Fruit fly (Drosophila melanogaster) whole organism, embryonic: Measurements from ENCODE around the gene Cyp4d21.

Source experiments
- Ada2b ChIP-seq: fragments of 200-800 bp; sonication (Bioruptor generic); IDR thresholded peaks from 2 replicates; pipeline ENCODE4 v1.3.6; 2022; ENCODE audit warnings: missing biosample characterization, missing genetic modification characterization
- CG12744 ChIP-seq: fragments of 200-800 bp; sonication (Bioruptor generic); optimal IDR thresholded peaks from 2 replicates; lab custom pipeline; 2016; ENCODE audit warnings: missing biosample characterization, missing genetic modification characterization
- CG14014 ChIP-seq: fragments of 200-800 bp; sonication (Bioruptor generic); IDR thresholded peaks from 2 replicates; pipeline ENCODE4 v1.3.6; 2022; ENCODE audit warnings: missing biosample characterization, missing genetic modification characterization
- CG14860 ChIP-seq: fragments of 200-800 bp; sonication (Bioruptor generic); IDR thresholded peaks from 3 replicates; pipeline ENCODE4 v1.3.6; 2022; ENCODE audit warnings: missing biosample characterization, missing genetic modification characterization; ENCODE audit not compliant: partially characterized antibody
- CG15073 ChIP-seq: fragments of 200-800 bp; sonication (Bioruptor generic); optimal IDR thresholded peaks from 2 replicates; lab custom pipeline; 2016; ENCODE audit warnings: missing biosample characterization, missing genetic modification characterization
- CG1529 ChIP-seq: fragments of 200-800 bp; sonication (Bioruptor generic); optimal IDR thresholded peaks from 3 replicates; lab custom pipeline; 2018; ENCODE audit warnings: missing biosample characterization, missing genetic modification characterization
- CG1647 ChIP-seq: fragments of 200-800 bp; sonication (Bioruptor generic); optimal IDR thresholded peaks from 3 replicates; lab custom pipeline; 2016; ENCODE audit warnings: missing biosample characterization, missing genetic modification characterization
- CG17568 ChIP-seq: fragments of 200-800 bp; sonication (Bioruptor generic); optimal IDR thresholded peaks from 2 replicates; lab custom pipeline; 2018; ENCODE audit warnings: missing biosample characterization, mild to moderate bottlenecking, missing genetic modification characterization, moderate library complexity
- CG17802 ChIP-seq: fragments of 200-800 bp; sonication (Bioruptor generic); optimal IDR thresholded peaks from 2 replicates; lab custom pipeline; 2018; ENCODE audit warnings: missing biosample characterization, mild to moderate bottlenecking, missing genetic modification characterization, moderate library complexity
- CG2199 ChIP-seq: fragments of 200-800 bp; sonication (Bioruptor generic); IDR thresholded peaks from 3 replicates; pipeline ENCODE4 v1.3.6; 2022; ENCODE audit warnings: missing biosample characterization, missing genetic modification characterization
- CG4730 ChIP-seq: fragments of 200-800 bp; sonication (Bioruptor generic); IDR thresholded peaks from 2 replicates; pipeline ENCODE4 v1.3.6; 2022; ENCODE audit warnings: missing biosample characterization, missing genetic modification characterization
- CG4854 ChIP-seq: fragments of 200-800 bp; sonication (Bioruptor generic); optimal IDR thresholded peaks from 2 replicates; lab custom pipeline; 2016; ENCODE audit warnings: missing biosample characterization, missing genetic modification characterization, inconsistent platforms
- CG6272 ChIP-seq: fragments of 200-800 bp; sonication (Bioruptor generic); IDR thresholded peaks from 2 replicates; pipeline ENCODE4 v1.3.6; 2022; ENCODE audit warnings: missing biosample characterization, missing genetic modification characterization
- Camta ChIP-seq: fragments of 200-800 bp; sonication (Bioruptor generic); optimal IDR thresholded peaks from 2 replicates; lab custom pipeline; 2016; ENCODE audit warnings: missing biosample characterization, missing genetic modification characterization
- CkIIα-i1 ChIP-seq: fragments of 200-800 bp; sonication (Bioruptor generic); IDR thresholded peaks from 2 replicates; pipeline ENCODE4 v1.3.6; 2022; ENCODE audit warnings: missing biosample characterization, missing genetic modification characterization
- Dref ChIP-seq: fragments of 200-800 bp; sonication (Bioruptor generic); IDR thresholded peaks from 2 replicates; pipeline ENCODE4 v1.3.6; 2022; ENCODE audit warnings: missing biosample characterization, missing genetic modification characterization
- Fer1 ChIP-seq: fragments of 200-800 bp; sonication (Bioruptor generic); optimal IDR thresholded peaks from 2 replicates; lab custom pipeline; 2017; ENCODE audit warnings: missing biosample characterization, mild to moderate bottlenecking, missing genetic modification characterization
- H2.0 ChIP-seq: fragments of 200-800 bp; sonication (Bioruptor generic); IDR thresholded peaks from 2 replicates; pipeline ENCODE4 v1.3.6; 2022; ENCODE audit warnings: missing biosample characterization, missing genetic modification characterization
- Hr3 ChIP-seq: fragments of 200-800 bp; sonication (Bioruptor generic); optimal IDR thresholded peaks from 3 replicates; lab custom pipeline; 2016; ENCODE audit warnings: missing biosample characterization, missing genetic modification characterization
- Lhr ChIP-seq: fragments of 200-800 bp; sonication (Bioruptor generic); optimal IDR thresholded peaks from 3 replicates; lab custom pipeline; 2017; ENCODE audit warnings: mild to moderate bottlenecking, missing biosample characterization, missing genetic modification reagents, missing genetic modification characterization
- Lim3 ChIP-seq: fragments of 200-800 bp; sonication (Bioruptor generic); IDR thresholded peaks from 2 replicates; pipeline ENCODE4 v1.3.6; 2022; ENCODE audit warnings: missing biosample characterization, missing genetic modification characterization
- Mad ChIP-seq: fragments of 200-800 bp; sonication (Bioruptor generic); optimal IDR thresholded peaks from 2 replicates; lab custom pipeline; 2016; ENCODE audit warnings: missing biosample characterization, missing genetic modification characterization
- NFAT ChIP-seq: fragments of 200-800 bp; sonication (Bioruptor generic); IDR thresholded peaks from 2 replicates; pipeline ENCODE4 v1.3.6; 2022; ENCODE audit warnings: missing biosample characterization, missing genetic modification characterization
- Pdp1 ChIP-seq, 2 experiments: fragments of 200-800 bp; sonication (Bioruptor generic); optimal IDR thresholded peaks; 3 replicates each; lab custom pipeline; 2016; ENCODE audit warnings: missing biosample characterization in 2 of 2, missing genetic modification characterization in 2 of 2, mild to moderate bottlenecking in 1 of 2, moderate library complexity in 1 of 2
- Sox102F ChIP-seq: fragments of 200-800 bp; sonication (Bioruptor generic); optimal IDR thresholded peaks from 2 replicates; lab custom pipeline; 2018; ENCODE audit warnings: missing biosample characterization, mild to moderate bottlenecking, missing genetic modification characterization, moderate library complexity
- bbx ChIP-seq: fragments of 200-800 bp; sonication (Bioruptor generic); IDR thresholded peaks from 2 replicates; pipeline ENCODE4 v1.3.6; 2022; ENCODE audit warnings: missing biosample characterization, missing genetic modification characterization; ENCODE audit not compliant: partially characterized antibody
- chn ChIP-seq: fragments of 200-800 bp; sonication (Bioruptor generic); optimal IDR thresholded peaks from 2 replicates; lab custom pipeline; 2016; ENCODE audit warnings: missing biosample characterization, missing genetic modification characterization
- eyg ChIP-seq: fragments of 200-800 bp; sonication (Bioruptor generic); optimal IDR thresholded peaks from 3 replicates; lab custom pipeline; 2016; ENCODE audit warnings: missing biosample characterization, missing genetic modification characterization
- gfzf ChIP-seq: fragments of 200-800 bp; sonication (Bioruptor generic); optimal IDR thresholded peaks from 2 replicates; lab custom pipeline; 2016; ENCODE audit warnings: missing biosample characterization, mild to moderate bottlenecking, missing genetic modification characterization, moderate library complexity
- hkb ChIP-seq, 2 experiments: fragments of 200-800 bp in 1 of 2; fragments of >200 bp in 1 of 2; sonication (Bioruptor generic) in 1 of 2; IDR thresholded peaks in 1 of 2; optimal IDR thresholded peaks in 1 of 2; 2 replicates each; pipeline versions ENCODE4 v1.3.6 to Lab custom; 2017 to 2022; ENCODE audit warnings: missing biosample characterization in 1 of 2, missing genetic modification characterization in 1 of 2
- hth ChIP-seq: fragments of >200 bp; optimal IDR thresholded peaks from 2 replicates; lab custom pipeline; 2017; ENCODE audit warnings: inconsistent platforms
- ind ChIP-seq: fragments of 200-800 bp; sonication (Bioruptor generic); optimal IDR thresholded peaks from 3 replicates; lab custom pipeline; 2016; ENCODE audit warnings: missing biosample characterization, missing genetic modification characterization
- jigr1 ChIP-seq: fragments of 200-800 bp; sonication (Bioruptor generic); IDR thresholded peaks from 3 replicates; pipeline ENCODE4 v1.3.6; 2022; ENCODE audit warnings: missing biosample characterization, missing genetic modification characterization
- jing ChIP-seq: fragments of 200-800 bp; sonication (Bioruptor generic); optimal IDR thresholded peaks from 2 replicates; lab custom pipeline; 2018; ENCODE audit warnings: missing biosample characterization, mild to moderate bottlenecking, missing genetic modification characterization
- lab ChIP-seq: fragments of 200-800 bp; sonication (Bioruptor generic); optimal IDR thresholded peaks from 3 replicates; lab custom pipeline; 2017; ENCODE audit warnings: missing biosample characterization, missing genetic modification characterization, mild to moderate bottlenecking, moderate library complexity, missing genetic modification reagents
- lov ChIP-seq, 2 experiments: fragments of 200-800 bp in 1 of 2; fragments of >200 bp in 1 of 2; sonication (Bioruptor generic) in 1 of 2; IDR thresholded peaks in 1 of 2; optimal IDR thresholded peaks in 1 of 2; 2 replicates in 1 of 2; 3 replicates in 1 of 2; pipeline versions ENCODE4 v1.3.6 to Lab custom; 2017 to 2022; ENCODE audit warnings: missing biosample characterization in 1 of 2, missing genetic modification characterization in 1 of 2
- maf-S ChIP-seq: fragments of 200-800 bp; sonication (Bioruptor generic); optimal IDR thresholded peaks from 2 replicates; lab custom pipeline; 2016; ENCODE audit warnings: missing biosample characterization, missing genetic modification characterization
- pho ChIP-seq: fragments of 200-800 bp; sonication (Bioruptor generic); optimal IDR thresholded peaks from 2 replicates; lab custom pipeline; 2016; ENCODE audit warnings: missing biosample characterization, missing genetic modification characterization
- pita ChIP-seq: fragments of 200-800 bp; sonication (Bioruptor generic); optimal IDR thresholded peaks from 2 replicates; lab custom pipeline; 2017; ENCODE audit warnings: missing biosample characterization, mild to moderate bottlenecking, missing genetic modification characterization
- pnt ChIP-seq: fragments of 200-800 bp; sonication (Bioruptor generic); optimal IDR thresholded peaks from 3 replicates; lab custom pipeline; 2016; ENCODE audit warnings: missing biosample characterization, missing genetic modification characterization
- pros ChIP-seq: fragments of 200-800 bp; sonication (Bioruptor generic); optimal IDR thresholded peaks from 3 replicates; lab custom pipeline; 2019; ENCODE audit warnings: missing biosample characterization, mild to moderate bottlenecking, missing genetic modification characterization, moderate library complexity
- run ChIP-seq: fragments of 200-800 bp; sonication (Bioruptor generic); optimal IDR thresholded peaks from 3 replicates; lab custom pipeline; 2018; ENCODE audit warnings: missing biosample characterization, mild to moderate bottlenecking, missing genetic modification characterization
- sc ChIP-seq, 3 experiments: fragments of >200 bp in 2 of 3; fragments of 200-800 bp in 1 of 3; sonication (Bioruptor generic) in 1 of 3; optimal IDR thresholded peaks; 2 replicates in 2 of 3; 3 replicates in 1 of 3; lab custom pipeline; 2017; ENCODE audit warnings: mild to moderate bottlenecking in 1 of 3, missing biosample characterization in 1 of 3, missing genetic modification characterization in 1 of 3, missing genetic modification reagents in 1 of 3
- sob ChIP-seq: fragments of 200-800 bp; sonication (Bioruptor generic); IDR thresholded peaks from 2 replicates; pipeline ENCODE4 v1.3.6; 2022; ENCODE audit warnings: missing biosample characterization, missing genetic modification characterization
- tll ChIP-seq, 2 experiments: fragments of 200-800 bp in 1 of 2; fragments of >200 bp in 1 of 2; sonication (Bioruptor generic) in 1 of 2; optimal IDR thresholded peaks; 2 replicates each; lab custom pipeline; 2017 to 2019; ENCODE audit warnings: missing biosample characterization in 2 of 2, missing genetic modification characterization in 2 of 2, mild to moderate bottlenecking in 1 of 2, moderate library complexity in 1 of 2
- yki ChIP-seq: fragments of >200 bp; optimal IDR thresholded peaks from 3 replicates; lab custom pipeline; 2018
- zen ChIP-seq: fragments of 200-800 bp; sonication (Bioruptor generic); optimal IDR thresholded peaks from 3 replicates; lab custom pipeline; 2018; ENCODE audit warnings: missing biosample characterization, mild to moderate bottlenecking, missing genetic modification characterization, moderate library complexity
- zen2 ChIP-seq: fragments of 200-800 bp; sonication (Bioruptor generic); IDR thresholded peaks from 3 replicates; pipeline ENCODE4 v1.3.6; 2022; ENCODE audit warnings: missing biosample characterization, missing genetic modification characterization; ENCODE audit not compliant: partially characterized antibody
- zfh1 ChIP-seq: fragments of 200-800 bp; sonication (Bioruptor generic); IDR thresholded peaks from 3 replicates; pipeline ENCODE4 v1.3.6; 2022; ENCODE audit warnings: missing biosample characterization, missing genetic modification characterization

The Cyp4d21 gene

DNA sequence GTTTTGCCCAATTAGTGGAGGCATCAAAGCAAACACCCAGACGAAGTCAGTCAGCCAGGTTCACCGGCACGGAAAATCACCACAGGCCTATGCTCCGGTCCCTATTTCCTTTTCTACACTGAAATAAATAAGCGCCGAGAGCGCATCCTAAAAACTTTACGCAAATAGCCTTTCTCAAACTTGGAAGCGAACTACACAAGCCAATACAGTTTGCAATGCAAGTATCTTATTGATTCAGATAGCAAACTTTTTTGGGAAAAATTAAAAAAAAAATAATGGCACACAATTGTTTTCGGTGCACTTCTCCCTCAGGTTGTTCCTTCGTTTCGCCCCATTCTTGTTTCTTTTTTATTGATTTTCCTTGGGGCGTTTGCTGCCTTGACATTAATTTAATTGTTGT, 40.5 kb upstream of the Cyp4d21 start (continued):
- TF ChIP-seq jing (GFP tag; lab: Kevin White, UChicago): peak; percentile 47
- peak; percentile 56 for TF ChIP-seq ind (GFP tag; lab: Kevin White, UChicago)
- no peak for TF ChIP-seq yki (lab: Kevin White, UChicago)
- peak; percentile 52 for TF ChIP-seq H2.0 (GFP tag; lab: Robert Waterston, UW)
- peak; percentile 48 for TF ChIP-seq pho (GFP tag; lab: Kevin White, UChicago)
- peak; percentile 24 for TF ChIP-seq CG4854 (GFP tag; lab: Kevin White, UChicago)
- peak; percentile 50 for TF ChIP-seq maf-S (GFP tag; lab: Kevin White, UChicago)
- TF ChIP-seq CG12744 (GFP tag; lab: Kevin White, UChicago): peak; percentile 43
- TF ChIP-seq jigr1 (GFP tag; lab: Robert Waterston, UW): peak; percentile 47; the same call in 2 of the 3 replicates
- TF ChIP-seq CG14860 (GFP tag; lab: Robert Waterston, UW): no peak
- peak; percentile 70 for TF ChIP-seq Camta (GFP tag; lab: Kevin White, UChicago)
- no peak for TF ChIP-seq CkIIα-i1 (GFP tag; lab: Robert Waterston, UW)
- TF ChIP-seq CG1647 (GFP tag; lab: Kevin White, UChicago): peak; percentile 73
- peak; percentile 66 for TF ChIP-seq Mad (GFP tag; lab: Kevin White, UChicago)
- no peak for TF ChIP-seq Lim3
- TF ChIP-seq Pdp1 (GFP tag; optimal IDR thresholded peaks at IDR 0.05; lab: Kevin White, UChicago): peak; percentile 46 to 71
- peak; percentile 57; the same call in 1 of the 2 replicates for TF ChIP-seq CG14014 (GFP tag; lab: Robert Waterston, UW)
- no peak for TF ChIP-seq bbx (GFP tag; lab: Robert Waterston, UW)
- TF ChIP-seq tll (GFP tag; optimal IDR thresholded peaks at IDR 0.05; lab: Kevin White, UChicago): no peak
- peak; percentile 66 for TF ChIP-seq Sox102F (GFP tag; lab: Kevin White, UChicago)
- TF ChIP-seq Hr3: peak; percentile 57
- no peak for TF ChIP-seq sc (optimal IDR thresholded peaks at IDR 0.05; lab: Kevin White, UChicago)
- no peak for TF ChIP-seq sc (GFP tag; optimal IDR thresholded peaks at IDR 0.05; lab: Kevin White, UChicago)
- TF ChIP-seq CG15073: no peak
- TF ChIP-seq chn (GFP tag; lab: Kevin White, UChicago): peak; percentile 71
- TF ChIP-seq Ada2b (GFP tag; lab: Robert Waterston, UW): peak; percentile 38; the same call in 1 of the 2 replicates
- TF ChIP-seq CG6272 (GFP tag; lab: Robert Waterston, UW): peak; percentile 51
- TF ChIP-seq Lhr (GFP tag; lab: Kevin White, UChicago): peak; percentile 22
- TF ChIP-seq CG17568 (GFP tag; lab: Kevin White, UChicago): peak; percentile 35
- TF ChIP-seq Fer1 (GFP tag; lab: Kevin White, UChicago): peak; percentile 62
- no peak for TF ChIP-seq gfzf (GFP tag; lab: Kevin White, UChicago)
- no peak for TF ChIP-seq pita (GFP tag; lab: Kevin White, UChicago)
- peak; percentile 89 for TF ChIP-seq zfh1 (GFP tag; lab: Robert Waterston, UW)
- TF ChIP-seq CG4730 (GFP tag; lab: Robert Waterston, UW): peak; percentile 66
- 0 out of 2 replicates have a peak, but pooled peaks have one; percentile 24 for TF ChIP-seq NFAT (GFP tag; lab: Robert Waterston, UW)
- TF ChIP-seq CG2199: peak; percentile 83; the same call in 2 of the 3 replicates
- no peak for TF ChIP-seq Dref
- no peak for TF ChIP-seq hkb (optimal IDR thresholded peaks at IDR 0.05; lab: Kevin White, UChicago)
- peak; percentile 71 for TF ChIP-seq hkb (GFP tag; IDR thresholded peaks at IDR 0.05; lab: Robert Waterston, UW)
- TF ChIP-seq zen2 (GFP tag; lab: Robert Waterston, UW): no peak
- TF ChIP-seq sob: peak; percentile 69
- TF ChIP-seq CG17802 (tag; lab: Kevin White, UChicago): peak; percentile 51
- TF ChIP-seq hth (lab: Kevin White, UChicago): no peak
- TF ChIP-seq lov (optimal IDR thresholded peaks at IDR 0.05; lab: Kevin White, UChicago): no peak
- 0 out of 3 replicates have a peak, but pooled peaks have one; percentile 12 for TF ChIP-seq lov (GFP tag; IDR thresholded peaks at IDR 0.05; lab: Robert Waterston, UW)
- TF ChIP-seq eyg (GFP tag; lab: Kevin White, UChicago): peak; percentile 35
- peak; percentile 32 for TF ChIP-seq CG1529 (GFP tag; lab: Kevin White, UChicago)
- TF ChIP-seq lab (GFP tag; lab: Kevin White, UChicago): peak; percentile 76
- TF ChIP-seq pnt (GFP tag; lab: Kevin White, UChicago): peak; percentile 74
- TF ChIP-seq run (tag; lab: Kevin White, UChicago): no peak
- TF ChIP-seq pros: no peak
- peak; percentile 36 for TF ChIP-seq zen (tag; lab: Kevin White, UChicago)
